Worm (Caenorhabditis elegans) whole organism, L3 larva: Measurements from ENCODE around the gene efr-3.

Source experiments
- R02D3.7 ChIP-seq: fragments of 150-350 bp; optimal IDR thresholded peaks from 2 replicates; lab custom pipeline; 2014; ENCODE audit warnings: missing biosample characterization, missing genetic modification characterization
- ZK546.5 ChIP-seq: sonication (generic microtip); optimal IDR thresholded peaks from 2 replicates; lab custom pipeline; 2017; ENCODE audit warnings: missing biosample characterization, missing genetic modification characterization
- aly-2 ChIP-seq: fragments of 150-350 bp; optimal IDR thresholded peaks from 2 replicates; lab custom pipeline; 2014; ENCODE audit warnings: missing biosample characterization, missing genetic modification characterization
- ama-1 ChIP-seq: fragments of 150-350 bp; optimal IDR thresholded peaks from 2 replicates; lab custom pipeline; 2018
- ceh-16 ChIP-seq: sonication (generic microtip); optimal IDR thresholded peaks from 2 replicates; lab custom pipeline; 2017; ENCODE audit warnings: missing biosample characterization, missing genetic modification characterization
- ceh-28 ChIP-seq: fragments of 150-350 bp; optimal IDR thresholded peaks from 2 replicates; lab custom pipeline; 2014; ENCODE audit warnings: missing biosample characterization, missing genetic modification reagents, missing genetic modification characterization
- ceh-82 ChIP-seq: fragments of 150-350 bp; optimal IDR thresholded peaks from 2 replicates; lab custom pipeline; 2014; ENCODE audit warnings: missing biosample characterization, missing genetic modification characterization
- ceh-9 ChIP-seq: sonication (generic microtip); optimal IDR thresholded peaks from 2 replicates; lab custom pipeline; 2018; ENCODE audit warnings: missing biosample characterization, missing genetic modification characterization
- daf-12 ChIP-seq: fragments of 150-350 bp; optimal IDR thresholded peaks from 2 replicates; lab custom pipeline; 2014; ENCODE audit warnings: missing biosample characterization, missing genetic modification reagents, missing genetic modification characterization
- egl-27 ChIP-seq: sonication (generic microtip); optimal IDR thresholded peaks from 4 replicates; lab custom pipeline; 2017; ENCODE audit warnings: missing biosample characterization, missing genetic modification reagents, missing genetic modification characterization
- egl-5 ChIP-seq: fragments of 150-350 bp; optimal IDR thresholded peaks from 2 replicates; lab custom pipeline; 2017; ENCODE audit warnings: missing biosample characterization, missing genetic modification reagents, missing genetic modification characterization, inconsistent platforms
- elt-1 ChIP-seq: fragments of 150-350 bp; optimal IDR thresholded peaks from 2 replicates; lab custom pipeline; 2014; ENCODE audit warnings: missing biosample characterization, missing genetic modification characterization
- elt-2 ChIP-seq: sonication (generic microtip); optimal IDR thresholded peaks from 2 replicates; lab custom pipeline; 2016; ENCODE audit warnings: missing genetic modification reagents, mild to moderate bottlenecking, missing genetic modification characterization, missing compliant biosample characterization
- elt-3 ChIP-seq, 3 experiments: fragments of 150-350 bp in 1 of 3; sonication (generic microtip) in 2 of 3; optimal IDR thresholded peaks; 2 replicates in 2 of 3; 4 replicates in 1 of 3; lab custom pipeline; 2014 to 2017; ENCODE audit warnings: missing biosample characterization in 3 of 3, missing genetic modification characterization in 3 of 3
- eor-1 ChIP-seq, 2 experiments: fragments of 150-350 bp; optimal IDR thresholded peaks; 2 replicates each; lab custom pipeline; 2014 to 2018; ENCODE audit warnings: missing biosample characterization in 2 of 2, missing genetic modification characterization in 2 of 2
- fkh-10 ChIP-seq: sonication (generic microtip); optimal IDR thresholded peaks from 2 replicates; lab custom pipeline; 2017; ENCODE audit warnings: missing biosample characterization, missing genetic modification reagents, missing genetic modification characterization
- fkh-2 ChIP-seq: fragments of 150-350 bp; optimal IDR thresholded peaks from 2 replicates; lab custom pipeline; 2014; ENCODE audit warnings: missing biosample characterization, missing genetic modification reagents, missing genetic modification characterization
- fos-1 ChIP-seq: fragments of 150-350 bp; optimal IDR thresholded peaks from 2 replicates; lab custom pipeline; 2014; ENCODE audit warnings: missing biosample characterization, missing genetic modification characterization
- hmg-11 ChIP-seq: sonication (generic microtip); optimal IDR thresholded peaks from 2 replicates; lab custom pipeline; 2016; ENCODE audit warnings: missing genetic modification characterization, missing compliant biosample characterization
- jun-1 ChIP-seq: fragments of 150-350 bp; optimal IDR thresholded peaks from 2 replicates; lab custom pipeline; 2014; ENCODE audit warnings: missing biosample characterization, missing genetic modification reagents, missing genetic modification characterization
- lin-15B ChIP-seq: fragments of 150-350 bp; optimal IDR thresholded peaks from 2 replicates; lab custom pipeline; 2014; ENCODE audit warnings: missing biosample characterization, missing genetic modification characterization
- lin-39 ChIP-seq: fragments of 150-350 bp; optimal IDR thresholded peaks from 2 replicates; lab custom pipeline; 2018; ENCODE audit warnings: missing biosample characterization, missing genetic modification reagents, missing genetic modification characterization
- lsy-12 ChIP-seq: sonication (generic microtip); optimal IDR thresholded peaks from 2 replicates; lab custom pipeline; 2016; ENCODE audit warnings: mild to moderate bottlenecking, missing genetic modification characterization, missing compliant biosample characterization
- mdl-1 ChIP-seq: fragments of 150-350 bp; optimal IDR thresholded peaks from 2 replicates; lab custom pipeline; 2014; ENCODE audit warnings: missing biosample characterization, missing genetic modification characterization
- mml-1 ChIP-seq: fragments of 150-350 bp; sonication (generic microtip); optimal IDR thresholded peaks from 3 replicates; lab custom pipeline; 2014; ENCODE audit warnings: missing biosample characterization, missing genetic modification characterization
- nfya-1 ChIP-seq: sonication (generic microtip); optimal IDR thresholded peaks from 2 replicates; lab custom pipeline; 2017; ENCODE audit warnings: missing genetic modification characterization, mild to moderate bottlenecking, missing compliant biosample characterization, antibody characterized with exemption, moderate library complexity; ENCODE audit not compliant: insufficient read depth
- nhr-11 ChIP-seq: fragments of 150-350 bp; optimal IDR thresholded peaks from 2 replicates; lab custom pipeline; 2014; ENCODE audit warnings: missing biosample characterization, missing genetic modification characterization
- nhr-12 ChIP-seq: fragments of 150-350 bp; optimal IDR thresholded peaks from 2 replicates; lab custom pipeline; 2014; ENCODE audit warnings: missing biosample characterization, missing genetic modification characterization
- nhr-23 ChIP-seq: fragments of 150-350 bp; optimal IDR thresholded peaks from 2 replicates; lab custom pipeline; 2014; ENCODE audit warnings: missing biosample characterization, missing genetic modification reagents, missing genetic modification characterization
- nhr-237 ChIP-seq: fragments of 150-350 bp; optimal IDR thresholded peaks from 2 replicates; lab custom pipeline; 2014; ENCODE audit warnings: missing biosample characterization, missing genetic modification characterization
- nhr-25 ChIP-seq: sonication (generic microtip); optimal IDR thresholded peaks from 2 replicates; lab custom pipeline; 2017; ENCODE audit warnings: missing biosample characterization, missing genetic modification characterization
- nhr-28 ChIP-seq: fragments of 150-350 bp; optimal IDR thresholded peaks from 2 replicates; lab custom pipeline; 2014; ENCODE audit warnings: missing biosample characterization, missing genetic modification characterization
- nhr-43 ChIP-seq: sonication (generic microtip); optimal IDR thresholded peaks from 2 replicates; lab custom pipeline; 2016; ENCODE audit warnings: mild to moderate bottlenecking, missing genetic modification characterization, missing compliant biosample characterization; ENCODE audit not compliant: poor library complexity, severe bottlenecking
- nhr-67 ChIP-seq: fragments of 150-350 bp; optimal IDR thresholded peaks from 2 replicates; lab custom pipeline; 2014; ENCODE audit warnings: missing biosample characterization, missing genetic modification characterization
- nhr-76 ChIP-seq: fragments of 150-350 bp; sonication (generic microtip); optimal IDR thresholded peaks from 5 replicates; lab custom pipeline; 2014; ENCODE audit warnings: missing biosample characterization, missing genetic modification characterization
- nhr-77 ChIP-seq: fragments of 150-350 bp; optimal IDR thresholded peaks from 2 replicates; lab custom pipeline; 2014; ENCODE audit warnings: missing biosample characterization, missing genetic modification characterization
- pha-4 ChIP-seq: fragments of 150-350 bp; optimal IDR thresholded peaks from 2 replicates; lab custom pipeline; 2014; ENCODE audit warnings: missing biosample characterization, missing genetic modification reagents, missing genetic modification characterization
- pqm-1 ChIP-seq: fragments of 150-350 bp; optimal IDR thresholded peaks from 2 replicates; lab custom pipeline; 2017; ENCODE audit warnings: missing biosample characterization, missing genetic modification characterization, inconsistent platforms
- sea-2 ChIP-seq: fragments of 150-350 bp; sonication (generic microtip); optimal IDR thresholded peaks from 4 replicates; lab custom pipeline; 2014; ENCODE audit warnings: missing biosample characterization, missing genetic modification reagents, missing genetic modification characterization
- skn-1 ChIP-seq: fragments of 150-350 bp; optimal IDR thresholded peaks from 2 replicates; lab custom pipeline; 2014; ENCODE audit warnings: missing biosample characterization, missing genetic modification characterization
- snpc-4 ChIP-seq: fragments of 150-350 bp; optimal IDR thresholded peaks from 2 replicates; lab custom pipeline; 2014; ENCODE audit warnings: missing biosample characterization, missing genetic modification characterization
- tbx-2 ChIP-seq: sonication (generic microtip); optimal IDR thresholded peaks from 2 replicates; lab custom pipeline; 2016; ENCODE audit warnings: mild to moderate bottlenecking, missing genetic modification characterization, missing compliant biosample characterization
- unc-39 ChIP-seq: sonication (generic microtip); optimal IDR thresholded peaks from 4 replicates; lab custom pipeline; 2017; ENCODE audit warnings: missing biosample characterization, missing genetic modification characterization
- unc-62 ChIP-seq: fragments of 150-350 bp; sonication (generic microtip); optimal IDR thresholded peaks from 4 replicates; lab custom pipeline; 2014; ENCODE audit warnings: missing biosample characterization, missing genetic modification reagents, missing genetic modification characterization
- zag-1 ChIP-seq: fragments of 150-350 bp; optimal IDR thresholded peaks from 2 replicates; lab custom pipeline; 2014; ENCODE audit warnings: missing biosample characterization, missing genetic modification characterization
- ztf-11 ChIP-seq: fragments of 150-350 bp; optimal IDR thresholded peaks from 2 replicates; lab custom pipeline; 2014; ENCODE audit warnings: missing biosample characterization, missing genetic modification characterization
- ztf-4 ChIP-seq: fragments of 150-350 bp; optimal IDR thresholded peaks from 2 replicates; lab custom pipeline; 2014; ENCODE audit warnings: missing biosample characterization, missing genetic modification characterization

The efr-3 gene

DNA sequence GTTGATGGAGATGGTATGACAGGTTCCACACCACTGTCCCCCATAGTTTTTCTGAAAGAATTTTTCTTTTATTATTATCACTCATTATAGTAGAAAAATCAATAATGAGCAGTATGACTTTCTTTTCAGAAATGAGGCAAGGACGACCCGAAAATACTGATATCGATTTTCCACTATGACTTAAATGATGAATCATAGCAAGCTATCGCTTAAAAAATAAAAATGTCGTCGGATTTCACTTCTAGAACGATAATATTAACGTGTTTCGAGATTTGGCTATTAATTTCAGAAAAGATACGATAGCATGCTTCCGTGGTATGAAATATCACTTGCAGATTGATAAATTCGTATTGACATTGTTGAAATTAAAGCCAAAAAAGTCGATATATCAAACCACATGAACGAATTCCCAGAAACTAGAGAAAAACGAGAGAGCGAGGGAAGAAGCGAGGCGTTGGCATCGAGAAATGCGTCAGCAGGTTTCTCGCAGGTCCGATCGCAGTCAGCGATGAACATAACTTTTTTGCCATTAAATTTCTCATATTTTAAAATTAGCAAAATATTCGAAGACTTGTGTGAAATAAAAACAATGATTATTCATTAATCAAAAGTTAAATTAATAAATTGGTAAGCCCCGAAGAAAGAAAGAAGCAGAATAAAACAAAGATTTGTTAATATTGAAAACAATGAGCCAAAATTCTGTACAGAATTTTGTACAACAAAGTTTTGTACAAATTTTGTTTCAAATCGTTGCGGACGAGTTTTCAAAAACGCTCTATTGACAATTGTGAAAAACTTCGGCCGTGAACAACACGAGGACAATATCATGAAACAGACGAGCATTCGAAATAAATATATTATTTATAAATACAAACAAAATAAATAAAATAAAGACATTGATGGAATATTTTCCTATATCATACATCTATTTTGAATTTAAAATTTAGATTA is 34.7 kb upstream of the efr-3 start, which contains the start of gene C32D5.11:
TSS of gene C32D5.11 (minus strand) at position 51 of the 951 bp plus-strand sequence.
- TF ChIP-seq elt-1 (tag; lab: Kevin White, UChicago) = peak; percentile 49
- TF ChIP-seq nhr-23 (tag; lab: Kevin White, UChicago) = peak; percentile 79
- TF ChIP-seq skn-1 (tag; lab: Kevin White, UChicago) = peak; percentile 35
- no peak for TF ChIP-seq fkh-2 (tag; lab: Kevin White, UChicago)
- no peak for TF ChIP-seq ztf-4
- TF ChIP-seq jun-1 (tag; lab: Kevin White, UChicago) = no peak
- no peak for TF ChIP-seq nhr-12 (tag; lab: Kevin White, UChicago)
- no peak for TF ChIP-seq ceh-16 (tag; lab: Kevin White, UChicago)
- no peak for TF ChIP-seq unc-62 (GFP tag; lab: Kevin White, UChicago)
- no peak for TF ChIP-seq fkh-10
- TF ChIP-seq mdl-1 (tag; lab: Kevin White, UChicago) = no peak
- no peak for TF ChIP-seq aly-2 (tag; lab: Kevin White, UChicago)
- TF ChIP-seq snpc-4 (tag; lab: Kevin White, UChicago) = peak; percentile 88
- no peak for TF ChIP-seq sea-2 (GFP tag; lab: Kevin White, UChicago)
- TF ChIP-seq ama-1 = no peak
- TF ChIP-seq hmg-11 (tag; lab: Kevin White, UChicago) = peak; percentile 43
- TF ChIP-seq mml-1 = no peak
- no peak for TF ChIP-seq egl-5
- TF ChIP-seq pqm-1 (tag; lab: Kevin White, UChicago) = peak; percentile 65
- peak; percentile 27 for TF ChIP-seq tbx-2 (tag; lab: Kevin White, UChicago)
- no peak for TF ChIP-seq eor-1 (tag; optimal IDR thresholded peaks at IDR 0.05; lab: Kevin White, UChicago)
- no peak for TF ChIP-seq ZK546.5
- no peak for TF ChIP-seq ceh-82 (tag; lab: Kevin White, UChicago)
- no peak for TF ChIP-seq nhr-77
- no peak for TF ChIP-seq nhr-67
- TF ChIP-seq nhr-25 = peak; percentile 50
- no peak for TF ChIP-seq egl-27 (tag; lab: Kevin White, UChicago)
- TF ChIP-seq ceh-28 (tag; lab: Kevin White, UChicago) = peak; percentile 11
- TF ChIP-seq lin-15B (tag; lab: Kevin White, UChicago) = peak; percentile 78
- TF ChIP-seq ceh-9 (tag; lab: Kevin White, UChicago) = no peak
- TF ChIP-seq lin-39 (tag; lab: Kevin White, UChicago) = peak; percentile 84
- peak; percentile 36 for TF ChIP-seq nhr-43
- no peak for TF ChIP-seq zag-1 (tag; lab: Kevin White, UChicago)
- TF ChIP-seq ztf-11 (tag; lab: Kevin White, UChicago) = no peak
- TF ChIP-seq elt-2 (tag; lab: Kevin White, UChicago) = peak; percentile 35
- no peak for TF ChIP-seq nhr-76 (tag; lab: Kevin White, UChicago)
- TF ChIP-seq nhr-237 (tag; lab: Kevin White, UChicago) = no peak
- TF ChIP-seq fos-1 (tag; lab: Kevin White, UChicago) = no peak
- TF ChIP-seq nfya-1 (tag; lab: Kevin White, UChicago) = peak; percentile 78
- no peak for TF ChIP-seq daf-12
- TF ChIP-seq pha-4 (tag; lab: Kevin White, UChicago) = peak; percentile 72
- peak; percentile 24 for TF ChIP-seq nhr-11 (tag; lab: Kevin White, UChicago)
- no peak for TF ChIP-seq R02D3.7 (tag; lab: Kevin White, UChicago)
- TF ChIP-seq elt-3 (tag; optimal IDR thresholded peaks at IDR 0.05; lab: Kevin White, UChicago) = no peak
- TF ChIP-seq nhr-28 = no peak
- no peak for TF ChIP-seq unc-39
- peak; percentile 74 for TF ChIP-seq lsy-12 (tag; lab: Kevin White, UChicago)
- TF ChIP-seq, all 47 proteins: peak for 17
